1 fruit fly cellular context compared by ENCODE assay signal in the genomic region with DNA sequence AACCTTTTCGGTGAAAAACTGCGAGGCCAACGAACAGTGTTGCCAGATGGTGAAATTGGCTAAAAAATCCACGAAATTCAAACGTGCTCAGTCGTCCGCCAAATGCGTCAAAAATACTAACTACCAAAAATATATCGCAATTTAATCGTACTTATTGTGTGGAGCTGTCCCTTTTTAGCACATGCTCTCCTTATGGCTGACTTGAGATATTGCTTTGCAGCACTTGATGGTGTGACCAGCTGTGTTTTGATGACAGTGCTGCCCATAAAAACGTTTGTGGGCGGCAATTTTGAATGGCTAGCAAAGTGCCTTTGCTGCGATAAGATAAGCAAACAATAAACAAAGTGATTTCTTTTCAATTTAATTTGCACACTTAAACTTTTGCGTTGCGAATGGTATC.
A peak's percentile ranks its signal among the peaks of the same experiment; 100 is the strongest.
TF ChIP-seq lines count a peak whose summit lies in the region.

A gene (minus strand): TSS at position 208 of the 400 bp plus-strand sequence.

TF ChIP-seq in whole organism, embryonic, 481 proteins besides CTCF, POLR2A, EP300 and RAD21 (continued from another document):
- TF ChIP-seq ac (GFP tag; optimal IDR thresholded peaks at IDR 0.05; lab: Kevin White, UChicago) (no peak), sr (GFP tag; IDR thresholded peaks at IDR 0.05; lab: Robert Waterston, UW) (no peak), unpg (GFP tag; optimal IDR thresholded peaks at IDR 0.05; lab: Kevin White, UChicago) (no peak), Meics (GFP tag; optimal IDR thresholded peaks at IDR 0.05; lab: Kevin White, UChicago) (no peak), Hr3 (GFP tag; optimal IDR thresholded peaks at IDR 0.05; lab: Kevin White, UChicago) (no peak), danr (GFP tag; IDR thresholded peaks at IDR 0.05; lab: Robert Waterston, UW) (no peak), grn (GFP tag; optimal IDR thresholded peaks at IDR 0.05; lab: Kevin White, UChicago) (peak; percentile 51), sug (tag; optimal IDR thresholded peaks at IDR 0.05; lab: Kevin White, UChicago) (peak; percentile 27), CG2889 (GFP tag; IDR thresholded peaks at IDR 0.05; lab: Robert Waterston, UW) (no peak), CG9797 (GFP tag; optimal IDR thresholded peaks at IDR 0.05; lab: Kevin White, UChicago) (peak; percentile 99), tx (GFP tag; optimal IDR thresholded peaks at IDR 0.05; lab: Kevin White, UChicago) (no peak), CG10979 (tag; optimal IDR thresholded peaks at IDR 0.05; lab: Kevin White, UChicago) (no peak), CG3281 (GFP tag; optimal IDR thresholded peaks at IDR 0.05; lab: Kevin White, UChicago) (no peak), Doc2 (GFP tag; IDR thresholded peaks at IDR 0.05; lab: Robert Waterston, UW) (no peak), aop (GFP tag; IDR thresholded peaks at IDR 0.05; lab: Robert Waterston, UW) (no peak), CG12769 (tag; optimal IDR thresholded peaks at IDR 0.05; lab: Kevin White, UChicago) (peak; percentile 10), CG18262 (tag; optimal IDR thresholded peaks at IDR 0.05; lab: Kevin White, UChicago) (no peak), Eip74EF (GFP tag; optimal IDR thresholded peaks at IDR 0.05; lab: Kevin White, UChicago) (no peak), CG2678 (tag; optimal IDR thresholded peaks at IDR 0.05; lab: Kevin White, UChicago) (no peak), chif (GFP tag; optimal IDR thresholded peaks at IDR 0.05; lab: Kevin White, UChicago) (no peak), CG4360 (GFP tag; IDR thresholded peaks at IDR 0.05; lab: Robert Waterston, UW) (no peak), CG12391 (tag; optimal IDR thresholded peaks at IDR 0.05; lab: Kevin White, UChicago) (peak; percentile 9), Sry-δ (GFP tag; optimal IDR thresholded peaks at IDR 0.05; lab: Kevin White, UChicago) (peak; percentile 65), CG4707 (GFP tag; optimal IDR thresholded peaks at IDR 0.05; lab: Kevin White, UChicago) (no peak), nerfin-1 (tag; optimal IDR thresholded peaks at IDR 0.05; lab: Kevin White, UChicago) (no peak), jumu (GFP tag; optimal IDR thresholded peaks at IDR 0.05; lab: Kevin White, UChicago) (no peak), CG11456 (GFP tag; IDR thresholded peaks at IDR 0.05; lab: Robert Waterston, UW) (no peak), CG13287 (GFP tag; IDR thresholded peaks at IDR 0.05; lab: Robert Waterston, UW; ENCODE audit: partially characterized antibody) (peak; percentile 67), ind (GFP tag; optimal IDR thresholded peaks at IDR 0.05; lab: Kevin White, UChicago) (no peak), Side (GFP tag; optimal IDR thresholded peaks at IDR 0.05; lab: Kevin White, UChicago) (no peak), tap (tag; optimal IDR thresholded peaks at IDR 0.05; lab: Kevin White, UChicago) (no peak), gt (GFP tag; IDR thresholded peaks at IDR 0.05; lab: Robert Waterston, UW) (no peak), sim (GFP tag; IDR thresholded peaks at IDR 0.05; lab: Robert Waterston, UW) (no peak), ewg (GFP tag; optimal IDR thresholded peaks at IDR 0.05; lab: Kevin White, UChicago) (no peak), Hmr (GFP tag; optimal IDR thresholded peaks at IDR 0.05; lab: Kevin White, UChicago) (peak; percentile 45), CG3995 (GFP tag; optimal IDR thresholded peaks at IDR 0.05; lab: Kevin White, UChicago) (peak; percentile 45), ro (GFP tag; IDR thresholded peaks at IDR 0.05; lab: Robert Waterston, UW) (no peak), Fer2 (tag; optimal IDR thresholded peaks at IDR 0.05; lab: Kevin White, UChicago) (no peak), Dip3 (GFP tag; optimal IDR thresholded peaks at IDR 0.05; lab: Kevin White, UChicago) (no peak), Kr (GFP tag; optimal IDR thresholded peaks at IDR 0.05; lab: Kevin White, UChicago) (no peak), CG32772 (GFP tag; IDR thresholded peaks at IDR 0.05; lab: Robert Waterston, UW) (no peak), Hr51 (GFP tag; optimal IDR thresholded peaks at IDR 0.05; lab: Kevin White, UChicago) (no peak), tgo (GFP tag; IDR thresholded peaks at IDR 0.05; lab: Robert Waterston, UW) (no peak), Tbp (GFP tag; optimal IDR thresholded peaks at IDR 0.05; lab: Kevin White, UChicago) (no peak), CG1832 (GFP tag; optimal IDR thresholded peaks at IDR 0.05; lab: Kevin White, UChicago) (peak; percentile 35), slou (GFP tag; optimal IDR thresholded peaks at IDR 0.05; lab: Kevin White, UChicago) (no peak), fu2 (GFP tag; optimal IDR thresholded peaks at IDR 0.05; lab: Kevin White, UChicago) (no peak), Ada2b (GFP tag; IDR thresholded peaks at IDR 0.05; lab: Robert Waterston, UW) (no peak), CG43689 (GFP tag; IDR thresholded peaks at IDR 0.05; lab: Robert Waterston, UW) (no peak), CG7839 (tag; optimal IDR thresholded peaks at IDR 0.05; lab: Kevin White, UChicago) (no peak), CG6765 (GFP tag; optimal IDR thresholded peaks at IDR 0.05; lab: Kevin White, UChicago) (no peak), Dek (tag; optimal IDR thresholded peaks at IDR 0.05; lab: Kevin White, UChicago) (no peak), Abd-B (GFP tag; optimal IDR thresholded peaks at IDR 0.05; lab: Kevin White, UChicago) (peak; percentile 71), Dll (GFP tag; IDR thresholded peaks at IDR 0.05; lab: Robert Waterston, UW; ENCODE audit: partially characterized antibody) (peak; percentile 49; the same call in 2 of the 4 replicates), salm (tag; optimal IDR thresholded peaks at IDR 0.05; lab: Kevin White, UChicago) (no peak), CG7372 (GFP tag; IDR thresholded peaks at IDR 0.05; lab: Robert Waterston, UW) (no peak), CG8089 (GFP tag; optimal IDR thresholded peaks at IDR 0.05; lab: Kevin White, UChicago) (no peak), dmrt99B (tag; optimal IDR thresholded peaks at IDR 0.05; lab: Kevin White, UChicago) (no peak), cad (GFP tag; optimal IDR thresholded peaks at IDR 0.05; lab: Kevin White, UChicago) (no peak), Oaz (GFP tag; IDR thresholded peaks at IDR 0.05; lab: Robert Waterston, UW) (no peak), CG12071 (GFP tag; optimal IDR thresholded peaks at IDR 0.05; lab: Kevin White, UChicago) (no peak), ATbp (GFP tag; optimal IDR thresholded peaks at IDR 0.05; lab: Kevin White, UChicago) (no peak), tup (GFP tag; optimal IDR thresholded peaks at IDR 0.05; lab: Kevin White, UChicago) (no peak), Usf (GFP tag; optimal IDR thresholded peaks at IDR 0.05; lab: Kevin White, UChicago) (no peak), sisA (GFP tag; IDR thresholded peaks at IDR 0.05; lab: Robert Waterston, UW) (no peak), CG11504 (tag; optimal IDR thresholded peaks at IDR 0.05; lab: Kevin White, UChicago) (peak; percentile 30), org-1 (GFP tag; optimal IDR thresholded peaks at IDR 0.05; lab: Kevin White, UChicago) (no peak), CG15514 (GFP tag; optimal IDR thresholded peaks at IDR 0.05; lab: Kevin White, UChicago) (peak; percentile 58), CG3163 (GFP tag; optimal IDR thresholded peaks at IDR 0.05; lab: Kevin White, UChicago) (no peak), Hr78 (GFP tag; optimal IDR thresholded peaks at IDR 0.05; lab: Kevin White, UChicago) (no peak), bcd (GFP tag; optimal IDR thresholded peaks at IDR 0.05; lab: Kevin White, UChicago) (no peak), br (optimal IDR thresholded peaks at IDR 0.05; lab: Kevin White, UChicago) (no peak), CG1233 (GFP tag; optimal IDR thresholded peaks at IDR 0.05; lab: Kevin White, UChicago) (no peak), Taf1 (GFP tag; IDR thresholded peaks at IDR 0.05; lab: Robert Waterston, UW) (no peak), pros (GFP tag; optimal IDR thresholded peaks at IDR 0.05; lab: Kevin White, UChicago) (no peak), Rx (GFP tag; IDR thresholded peaks at IDR 0.05; lab: Robert Waterston, UW) (no peak), Hey (tag; optimal IDR thresholded peaks at IDR 0.05; lab: Kevin White, UChicago) (no peak), CG17385 (GFP tag; optimal IDR thresholded peaks at IDR 0.05; lab: Kevin White, UChicago) (no peak)
